Worm (Caenorhabditis elegans) whole organism, midembryonic: ENCODE results near the gene C29A12.1.

ENCODE experiments used
- T22C8.4 ChIP-seq: fragments of 200-800 bp; sonication (Bioruptor generic); IDR thresholded peaks from 2 replicates; pipeline ENCODE4 v1.3.6; 2022; ENCODE audit warnings: missing genetic modification characterization, missing compliant biosample characterization
- cog-1 ChIP-seq: sonication (generic microtip); optimal IDR thresholded peaks from 2 replicates; lab custom pipeline; 2016; ENCODE audit warnings: missing genetic modification characterization, missing compliant biosample characterization
- flt-1 ChIP-seq: fragments of 200-800 bp; sonication (Bioruptor generic); IDR thresholded peaks from 2 replicates; pipeline ENCODE4 v1.3.6; 2022; ENCODE audit warnings: missing genetic modification characterization, missing compliant biosample characterization
- klf-2 ChIP-seq: fragments of 200-800 bp; sonication (Bioruptor generic); conservative IDR thresholded peaks from 2 replicates; pipeline ENCODE4 v1.3.6; 2022; ENCODE audit warnings: missing genetic modification reagents, missing genetic modification characterization, missing compliant biosample characterization
- med-1 ChIP-seq: sonication (generic microtip); optimal IDR thresholded peaks from 2 replicates; lab custom pipeline; 2017; ENCODE audit warnings: missing genetic modification characterization, mild to moderate bottlenecking, missing compliant biosample characterization, antibody characterized with exemption, missing genetic modification reagents; ENCODE audit not compliant: insufficient read depth
- ref-1 ChIP-seq: fragments of 200-800 bp; sonication (Bioruptor generic); conservative IDR thresholded peaks from 2 replicates; pipeline ENCODE4 v1.3.6; 2022; ENCODE audit warnings: missing genetic modification reagents, missing genetic modification characterization, missing compliant biosample characterization
- tab-1 ChIP-seq: fragments of 200-800 bp; sonication (Bioruptor generic); IDR thresholded peaks from 2 replicates; pipeline ENCODE4 v1.3.6; 2022; ENCODE audit warnings: missing genetic modification characterization, missing compliant biosample characterization
- ztf-23 ChIP-seq: fragments of 200-800 bp; sonication (Bioruptor generic); IDR thresholded peaks from 2 replicates; pipeline ENCODE4 v1.3.6; 2022; ENCODE audit warnings: missing genetic modification reagents, missing genetic modification characterization, missing compliant biosample characterization
- ztf-29 ChIP-seq: fragments of 200-800 bp; sonication (Bioruptor generic); IDR thresholded peaks from 2 replicates; pipeline ENCODE4 v1.3.6; 2022; ENCODE audit warnings: missing genetic modification reagents, missing genetic modification characterization, missing compliant biosample characterization

The C29A12.1 gene

ce11 chrV:10795494-10795893 is 17.8 kb downstream of the C29A12.1 start, which contains the start of gene D1054.19:
Gene D1054.19 (plus strand): TSS chrV:10795794.
- TF ChIP-seq ztf-29 (GFP tag; lab: Robert Waterston, UW) (no peak), tab-1 (GFP tag; lab: Robert Waterston, UW) (no peak), flt-1 (GFP tag; lab: Robert Waterston, UW) (no peak), T22C8.4 (GFP tag; lab: Robert Waterston, UW) (no peak), ztf-23 (no peak), cog-1 (no peak), med-1 (no peak), ref-1 (GFP tag; lab: Robert Waterston, UW) (no peak), klf-2 (GFP tag; lab: Robert Waterston, UW) (no peak)

ce11 chrV:10794463-10794862 is 18.8 kb downstream of the C29A12.1 start:
- TF ChIP-seq tab-1 (GFP tag; lab: Robert Waterston, UW) (no peak), med-1 (no peak), ref-1 (GFP tag; lab: Robert Waterston, UW) (no peak), T22C8.4 (GFP tag; lab: Robert Waterston, UW) (no peak), flt-1 (GFP tag; lab: Robert Waterston, UW) (no peak), cog-1 (no peak), ztf-29 (GFP tag; lab: Robert Waterston, UW) (no peak), klf-2 (GFP tag; lab: Robert Waterston, UW) (no peak), ztf-23 (no peak)

DNA sequence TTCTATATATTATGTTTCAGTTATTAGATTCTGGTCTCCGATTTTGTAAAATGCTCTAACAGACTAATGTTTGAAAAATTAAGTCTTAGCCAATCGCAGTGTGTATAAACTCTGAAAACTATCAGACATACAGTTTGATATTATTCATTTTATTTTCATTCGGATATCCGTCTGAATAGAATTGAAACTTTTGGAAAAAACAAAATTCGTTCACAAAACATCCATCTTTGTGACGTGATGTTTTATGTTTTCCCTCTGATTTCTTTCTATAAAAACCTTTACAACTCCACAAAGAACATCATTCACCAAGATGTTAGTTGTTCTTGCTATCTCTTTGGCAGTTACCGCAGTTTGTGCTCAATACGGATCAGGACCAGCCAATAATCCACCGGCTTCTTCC is 19.8 kb downstream of the C29A12.1 start, which contains the start of gene ule-3:
Gene ule-3, plus strand, starts transcription at position 301 of the 400 bp plus-strand sequence.
- TF ChIP-seq cog-1 (no peak), T22C8.4 (GFP tag; lab: Robert Waterston, UW) (no peak), ref-1 (GFP tag; lab: Robert Waterston, UW) (no peak), med-1 (no peak), klf-2 (GFP tag; lab: Robert Waterston, UW) (no peak), flt-1 (GFP tag; lab: Robert Waterston, UW) (no peak), ztf-29 (GFP tag; lab: Robert Waterston, UW) (no peak), tab-1 (GFP tag; lab: Robert Waterston, UW) (no peak), ztf-23 (no peak)

ce11 chrV:10792775-10793174 is 20.5 kb downstream of the C29A12.1 start, which contains the start of gene D1054.10:
Gene D1054.10 (minus strand): TSS chrV:10792875.
- TF ChIP-seq med-1 = no peak

DNA sequence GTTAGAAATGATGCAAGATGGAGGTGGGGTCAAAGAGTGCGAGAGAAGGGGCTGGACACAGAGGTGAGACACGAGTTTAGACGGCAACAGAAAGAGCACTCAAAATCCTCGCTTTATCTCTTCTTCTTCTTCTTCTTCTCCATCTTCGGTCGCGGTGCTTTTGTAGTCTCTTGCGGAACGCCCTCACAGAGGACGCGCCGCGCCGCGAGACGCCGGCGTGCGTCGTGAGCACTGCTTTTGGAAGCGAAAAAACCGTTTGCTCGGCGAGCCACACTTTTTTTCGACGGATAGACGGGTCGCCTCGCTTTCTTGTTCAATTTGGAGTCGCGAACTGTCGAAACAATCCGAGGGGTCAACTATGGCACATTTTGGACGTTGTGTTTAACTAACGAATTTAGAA is 22.4 kb downstream of the C29A12.1 start, which contains the start of gene D1054.9:
Gene D1054.9, minus strand, starts transcription at position 137 of the 400 bp plus-strand sequence.
- TF ChIP-seq tab-1 (GFP tag; lab: Robert Waterston, UW) (no peak), flt-1 (GFP tag; lab: Robert Waterston, UW) (no peak), klf-2 (GFP tag; lab: Robert Waterston, UW) (no peak), med-1 (no peak), T22C8.4 (GFP tag; lab: Robert Waterston, UW) (no peak), ztf-23 (no peak), cog-1 (no peak), ztf-29 (GFP tag; lab: Robert Waterston, UW) (no peak), ref-1 (GFP tag; lab: Robert Waterston, UW) (no peak)

DNA sequence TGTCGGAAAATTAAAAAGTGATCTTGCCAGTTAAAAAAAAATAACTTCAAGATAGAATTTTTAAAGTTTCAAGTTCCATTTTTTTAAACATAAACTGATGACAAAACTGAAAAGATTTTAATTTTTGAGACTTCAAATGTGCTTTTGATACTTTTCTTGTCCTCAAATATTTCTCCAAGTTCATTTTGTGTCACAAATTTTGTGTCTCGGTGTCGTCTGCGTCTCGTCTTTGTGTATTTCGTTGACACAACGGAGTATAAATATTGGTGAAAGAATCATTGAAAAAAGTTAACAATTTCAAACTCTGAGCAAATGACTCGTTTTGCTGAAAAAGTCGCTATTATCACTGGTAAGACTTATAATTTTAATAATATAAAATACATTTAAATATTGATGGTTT is 29.3 kb downstream of the C29A12.1 start, which contains the start of gene D1054.8:
Gene D1054.8, plus strand, starts transcription at position 301 of the 400 bp plus-strand sequence.
- TF ChIP-seq ztf-23 (no peak), ref-1 (GFP tag; lab: Robert Waterston, UW) (no peak), med-1 (no peak), klf-2 (GFP tag; lab: Robert Waterston, UW) (no peak), T22C8.4 (GFP tag; lab: Robert Waterston, UW) (no peak), ztf-29 (GFP tag; lab: Robert Waterston, UW) (no peak), tab-1 (GFP tag; lab: Robert Waterston, UW) (no peak), cog-1 (no peak), flt-1 (GFP tag; lab: Robert Waterston, UW) (no peak)

DNA sequence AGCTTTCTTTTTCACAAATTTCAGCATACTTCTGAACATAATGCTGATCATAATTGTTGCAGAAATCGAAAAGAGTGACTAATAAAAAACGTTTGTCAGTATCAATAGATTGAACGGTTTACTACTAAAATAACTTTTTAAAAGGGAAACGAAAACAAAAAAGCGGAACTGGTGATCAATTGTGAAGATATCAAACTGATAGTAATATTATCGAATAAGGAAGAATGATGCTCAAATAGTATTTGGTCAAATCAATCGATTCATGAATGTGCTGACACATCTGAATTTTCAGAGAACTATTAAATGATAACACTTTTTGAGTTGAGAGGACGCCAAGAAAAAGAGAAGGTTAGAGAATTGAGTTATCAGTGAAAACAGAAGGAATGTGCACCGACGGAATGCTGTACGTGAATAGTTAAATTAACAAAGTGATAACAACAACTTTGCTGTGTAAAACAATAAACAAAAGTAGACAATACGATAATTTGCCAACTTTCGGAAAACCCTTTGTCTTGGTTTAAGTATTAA is 36.7 kb downstream of the C29A12.1 start, which contains the start of gene D1054.5:
Gene D1054.5, minus strand, starts transcription at position 51 of the 528 bp plus-strand sequence.
- TF ChIP-seq ztf-23 = no peak
- TF ChIP-seq cog-1 = no peak
- no peak for TF ChIP-seq ref-1 (GFP tag; lab: Robert Waterston, UW)
- TF ChIP-seq flt-1 (GFP tag; lab: Robert Waterston, UW) = no peak
- no peak for TF ChIP-seq med-1
- TF ChIP-seq klf-2 (GFP tag; lab: Robert Waterston, UW) = no peak
- no peak for TF ChIP-seq T22C8.4 (GFP tag; lab: Robert Waterston, UW)

DNA sequence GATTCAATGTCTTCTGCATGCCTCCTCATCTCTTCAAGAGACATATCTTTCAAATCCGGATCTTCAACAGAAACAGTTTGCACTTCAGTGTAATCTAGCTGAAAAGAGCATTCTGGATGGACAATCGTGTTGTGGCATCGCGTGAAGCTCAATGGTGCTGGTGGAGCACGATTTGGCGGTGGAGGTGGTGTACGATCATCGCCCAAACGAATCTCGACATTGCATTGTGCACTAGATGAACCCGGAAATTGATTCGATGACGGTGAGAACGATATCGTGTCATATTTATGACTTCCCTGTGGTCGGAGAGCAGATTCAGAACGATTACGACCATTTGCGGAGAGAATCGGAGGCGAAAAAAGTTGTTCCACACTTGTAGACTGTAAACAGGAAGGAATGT is 40.1 kb downstream of the C29A12.1 start:
- no peak for TF ChIP-seq ztf-23
- TF ChIP-seq flt-1 (GFP tag; lab: Robert Waterston, UW) = no peak
- no peak for TF ChIP-seq klf-2 (GFP tag; lab: Robert Waterston, UW)

DNA sequence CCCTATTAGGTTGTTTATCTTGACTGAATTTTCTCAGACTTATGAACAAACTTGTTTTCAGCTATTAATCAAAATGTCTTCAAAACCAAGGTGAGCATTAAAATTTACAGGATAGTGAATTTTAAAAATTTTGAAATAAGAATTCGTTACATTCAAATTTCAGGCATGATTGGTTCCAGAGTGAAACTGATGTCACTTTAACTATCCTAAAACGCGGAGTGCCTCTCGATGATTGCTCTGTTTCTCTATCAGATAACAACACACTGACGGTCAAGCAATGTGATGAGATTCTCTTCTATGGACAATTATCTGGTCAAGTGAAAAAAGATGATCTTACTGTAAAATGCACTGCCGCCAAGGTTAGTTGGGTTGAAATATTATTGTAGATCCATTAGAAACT is 41.9 kb downstream of the C29A12.1 start, which contains the start of gene D1054.3:
Gene D1054.3, plus strand, starts transcription at position 62 of the 400 bp plus-strand sequence.
- TF ChIP-seq ztf-29 (GFP tag; lab: Robert Waterston, UW) (no peak), cog-1 (no peak), flt-1 (GFP tag; lab: Robert Waterston, UW) (no peak), klf-2 (GFP tag; lab: Robert Waterston, UW) (no peak), ztf-23 (no peak), ref-1 (GFP tag; lab: Robert Waterston, UW) (no peak)

- TF ChIP-seq ztf-29 (GFP tag; lab: Robert Waterston, UW) (no peak), T22C8.4 (GFP tag; lab: Robert Waterston, UW) (no peak), ref-1 (GFP tag; lab: Robert Waterston, UW) (no peak), ztf-23 (no peak), cog-1 (no peak), klf-2 (GFP tag; lab: Robert Waterston, UW) (no peak), med-1 (no peak), flt-1 (GFP tag; lab: Robert Waterston, UW) (no peak), tab-1 (GFP tag; lab: Robert Waterston, UW) (no peak)
Measured at ce11 chrV:10770026-10770425, 43.3 kb downstream of the C29A12.1 start, which contains the start of the genes D1054.1 and pas-2. Gene D1054.1 (minus strand): TSS chrV:10770217. Gene pas-2 (plus strand): TSS chrV:10770368.
